Fruit fly (Drosophila melanogaster) whole organism, embryonic: ENCODE measurements around the gene CG13457.

ENCODE experiments used
- Ada2b ChIP-seq: fragments of 200-800 bp; sonication (Bioruptor generic); IDR thresholded peaks from 2 replicates; pipeline ENCODE4 v1.3.6; 2022; ENCODE audit warnings: missing biosample characterization, missing genetic modification characterization
- Aef1 ChIP-seq: fragments of 200-800 bp; sonication (Bioruptor generic); IDR thresholded peaks from 3 replicates; pipeline ENCODE4 v1.3.6; 2022; ENCODE audit warnings: missing biosample characterization, missing genetic modification characterization
- B-H1 ChIP-seq: fragments of 200-800 bp; sonication (Bioruptor generic); IDR thresholded peaks from 3 replicates; pipeline ENCODE4 v1.3.6; 2022; ENCODE audit warnings: missing biosample characterization, missing genetic modification characterization
- B-H2 ChIP-seq: fragments of 200-800 bp; sonication (Bioruptor generic); optimal IDR thresholded peaks from 2 replicates; lab custom pipeline; 2018; ENCODE audit warnings: missing biosample characterization, mild to moderate bottlenecking, missing genetic modification characterization
- BEAF-32 ChIP-seq: fragments of 200-800 bp; sonication (Bioruptor generic); optimal IDR thresholded peaks from 3 replicates; lab custom pipeline; 2017; ENCODE audit warnings: missing biosample characterization, missing genetic modification characterization, mild to moderate bottlenecking, moderate library complexity, missing genetic modification reagents
- Bdp1 ChIP-seq: fragments of 200-800 bp; sonication (Bioruptor generic); optimal IDR thresholded peaks from 3 replicates; lab custom pipeline; 2016; ENCODE audit warnings: missing biosample characterization, missing genetic modification characterization
- Blimp-1 ChIP-seq: fragments of 200-800 bp; sonication (Bioruptor generic); optimal IDR thresholded peaks from 3 replicates; lab custom pipeline; 2018; ENCODE audit warnings: missing biosample characterization, missing genetic modification characterization, mild to moderate bottlenecking, moderate library complexity, missing genetic modification reagents
- CG10565 ChIP-seq: fragments of 200-800 bp; sonication (Bioruptor generic); optimal IDR thresholded peaks from 3 replicates; lab custom pipeline; 2016; ENCODE audit warnings: missing biosample characterization, mild to moderate bottlenecking, missing genetic modification characterization
- CG14014 ChIP-seq: fragments of 200-800 bp; sonication (Bioruptor generic); IDR thresholded peaks from 2 replicates; pipeline ENCODE4 v1.3.6; 2022; ENCODE audit warnings: missing biosample characterization, missing genetic modification characterization
- CG1603 ChIP-seq: fragments of 200-800 bp; sonication (Bioruptor generic); optimal IDR thresholded peaks from 2 replicates; lab custom pipeline; 2019; ENCODE audit warnings: missing biosample characterization, mild to moderate bottlenecking, missing genetic modification characterization, moderate library complexity
- CG17912 ChIP-seq: fragments of 200-800 bp; sonication (Bioruptor generic); optimal IDR thresholded peaks from 2 replicates; lab custom pipeline; 2018; ENCODE audit warnings: missing biosample characterization, mild to moderate bottlenecking, missing genetic modification characterization
- CG2875 ChIP-seq: fragments of 200-800 bp; sonication (Bioruptor generic); optimal IDR thresholded peaks from 2 replicates; lab custom pipeline; 2017; ENCODE audit warnings: missing biosample characterization, mild to moderate bottlenecking, missing genetic modification characterization, missing genetic modification reagents
- CG32532 ChIP-seq: fragments of 200-800 bp; sonication (Bioruptor generic); IDR thresholded peaks from 2 replicates; pipeline ENCODE4 v1.3.6; 2022; ENCODE audit warnings: missing biosample characterization, missing genetic modification characterization
- CG4707 ChIP-seq: fragments of 200-800 bp; sonication (Bioruptor generic); optimal IDR thresholded peaks from 2 replicates; lab custom pipeline; 2018; ENCODE audit warnings: missing biosample characterization, mild to moderate bottlenecking, missing genetic modification characterization, moderate library complexity
- CG9932 ChIP-seq: fragments of 200-800 bp; sonication (Bioruptor generic); IDR thresholded peaks from 2 replicates; pipeline ENCODE4 v1.3.6; 2022; ENCODE audit warnings: missing biosample characterization, missing genetic modification characterization
- Dll ChIP-seq: fragments of 200-800 bp; sonication (Bioruptor generic); IDR thresholded peaks from 4 replicates; pipeline ENCODE4 v1.3.6; 2022; ENCODE audit warnings: missing biosample characterization, missing genetic modification characterization; ENCODE audit not compliant: partially characterized antibody
- Doc3 ChIP-seq: fragments of 200-800 bp; sonication (Bioruptor generic); IDR thresholded peaks from 3 replicates; pipeline ENCODE4 v1.3.6; 2022; ENCODE audit warnings: missing biosample characterization, missing genetic modification characterization; ENCODE audit not compliant: partially characterized antibody
- E2f2 ChIP-seq: fragments of 200-800 bp; sonication (Bioruptor generic); IDR thresholded peaks from 2 replicates; pipeline ENCODE4 v1.3.6; 2022; ENCODE audit warnings: missing biosample characterization, missing genetic modification characterization
- Elba2 ChIP-seq: fragments of 200-800 bp; sonication (Bioruptor generic); optimal IDR thresholded peaks from 3 replicates; lab custom pipeline; 2016; ENCODE audit warnings: missing biosample characterization, missing genetic modification characterization
- Hmr ChIP-seq: fragments of 200-800 bp; sonication (Bioruptor generic); optimal IDR thresholded peaks from 3 replicates; lab custom pipeline; 2017; ENCODE audit warnings: mild to moderate bottlenecking, missing biosample characterization, missing genetic modification reagents, missing genetic modification characterization
- Hmx ChIP-seq: fragments of 200-800 bp; sonication (Bioruptor generic); optimal IDR thresholded peaks from 2 replicates; lab custom pipeline; 2016; ENCODE audit warnings: missing biosample characterization, missing genetic modification characterization
- Neu2 ChIP-seq: fragments of 200-800 bp; sonication (Bioruptor generic); optimal IDR thresholded peaks from 3 replicates; lab custom pipeline; 2016; ENCODE audit warnings: missing biosample characterization, missing genetic modification characterization, borderline replicate concordance
- Opbp ChIP-seq: fragments of 200-800 bp; sonication (Bioruptor generic); IDR thresholded peaks from 3 replicates; pipeline ENCODE4 v1.3.6; 2022; ENCODE audit warnings: missing biosample characterization, missing genetic modification characterization; ENCODE audit not compliant: partially characterized antibody
- Sry-δ ChIP-seq: fragments of 200-800 bp; sonication (Bioruptor generic); optimal IDR thresholded peaks from 2 replicates; lab custom pipeline; 2016; ENCODE audit warnings: missing biosample characterization, missing genetic modification characterization
- Trl ChIP-seq, 3 experiments: fragments of >200 bp in 2 of 3; fragments of 200-800 bp in 1 of 3; sonication (Bioruptor generic) in 1 of 3; optimal IDR thresholded peaks; 2 replicates in 1 of 3; 3 replicates in 2 of 3; lab custom pipeline; 2016 to 2017; ENCODE audit warnings: missing biosample characterization in 1 of 3, missing genetic modification characterization in 1 of 3
- bbx ChIP-seq: fragments of 200-800 bp; sonication (Bioruptor generic); IDR thresholded peaks from 2 replicates; pipeline ENCODE4 v1.3.6; 2022; ENCODE audit warnings: missing biosample characterization, missing genetic modification characterization; ENCODE audit not compliant: partially characterized antibody
- bigmax ChIP-seq: fragments of 200-800 bp; sonication (Bioruptor generic); optimal IDR thresholded peaks from 2 replicates; lab custom pipeline; 2018; ENCODE audit warnings: missing biosample characterization, mild to moderate bottlenecking, missing genetic modification characterization
- btn ChIP-seq: fragments of 200-800 bp; sonication (Bioruptor generic); optimal IDR thresholded peaks from 2 replicates; lab custom pipeline; 2016; ENCODE audit warnings: missing biosample characterization, missing genetic modification characterization
- croc ChIP-seq: fragments of 200-800 bp; sonication (Bioruptor generic); conservative IDR thresholded peaks from 3 replicates; pipeline ENCODE4 v1.3.6; 2022; ENCODE audit warnings: missing biosample characterization, missing genetic modification characterization
- gcm ChIP-seq: fragments of 200-800 bp; sonication (Bioruptor generic); optimal IDR thresholded peaks from 2 replicates; lab custom pipeline; 2019; ENCODE audit warnings: missing biosample characterization, mild to moderate bottlenecking, missing genetic modification characterization, moderate library complexity
- gsb-n ChIP-seq: fragments of 200-800 bp; sonication (Bioruptor generic); optimal IDR thresholded peaks from 3 replicates; lab custom pipeline; 2018; ENCODE audit warnings: missing biosample characterization, mild to moderate bottlenecking, missing genetic modification characterization
- h ChIP-seq: fragments of >200 bp; optimal IDR thresholded peaks from 2 replicates; lab custom pipeline; 2017
- hbn ChIP-seq: fragments of 200-800 bp; sonication (Bioruptor generic); IDR thresholded peaks from 2 replicates; pipeline ENCODE4 v1.3.6; 2022; ENCODE audit warnings: missing biosample characterization, missing genetic modification characterization; ENCODE audit not compliant: partially characterized antibody
- mirr ChIP-seq: fragments of 200-800 bp; sonication (Bioruptor generic); optimal IDR thresholded peaks from 3 replicates; lab custom pipeline; 2018; ENCODE audit warnings: missing biosample characterization, mild to moderate bottlenecking, missing genetic modification characterization
- nau ChIP-seq: fragments of 200-800 bp; sonication (Bioruptor generic); optimal IDR thresholded peaks from 3 replicates; lab custom pipeline; 2017; ENCODE audit warnings: missing biosample characterization, mild to moderate bottlenecking, missing genetic modification characterization, missing genetic modification reagents
- onecut ChIP-seq: fragments of 200-800 bp; sonication (Bioruptor generic); IDR thresholded peaks from 2 replicates; pipeline ENCODE4 v1.3.6; 2022; ENCODE audit warnings: missing biosample characterization, missing genetic modification characterization
- run ChIP-seq: fragments of 200-800 bp; sonication (Bioruptor generic); optimal IDR thresholded peaks from 3 replicates; lab custom pipeline; 2018; ENCODE audit warnings: missing biosample characterization, mild to moderate bottlenecking, missing genetic modification characterization
- salm ChIP-seq: fragments of 200-800 bp; sonication (Bioruptor generic); optimal IDR thresholded peaks from 2 replicates; lab custom pipeline; 2018; ENCODE audit warnings: missing biosample characterization, mild to moderate bottlenecking, missing genetic modification characterization
- shn ChIP-seq: fragments of 200-800 bp; sonication (Bioruptor generic); optimal IDR thresholded peaks from 3 replicates; lab custom pipeline; 2016; ENCODE audit warnings: missing biosample characterization, missing genetic modification characterization
- slp2 ChIP-seq: fragments of 200-800 bp; sonication (Bioruptor generic); optimal IDR thresholded peaks from 2 replicates; lab custom pipeline; 2016; ENCODE audit warnings: missing biosample characterization, missing genetic modification characterization
- tna ChIP-seq: fragments of 200-800 bp; sonication (Bioruptor generic); IDR thresholded peaks from 2 replicates; pipeline ENCODE4 v1.3.6; 2022; ENCODE audit warnings: missing biosample characterization, missing genetic modification characterization; ENCODE audit not compliant: partially characterized antibody
- trem ChIP-seq: fragments of 200-800 bp; optimal IDR thresholded peaks from 3 replicates; lab custom pipeline; 2019; ENCODE audit warnings: missing biosample characterization, mild to moderate bottlenecking, missing genetic modification characterization, moderate library complexity
- tx ChIP-seq: fragments of 200-800 bp; sonication (Bioruptor generic); optimal IDR thresholded peaks from 2 replicates; lab custom pipeline; 2016; ENCODE audit warnings: missing biosample characterization, missing genetic modification characterization
- usp ChIP-seq: fragments of >200 bp; optimal IDR thresholded peaks from 2 replicates; lab custom pipeline; 2017; ENCODE audit warnings: missing biosample characterization, missing genetic modification characterization
- z ChIP-seq: fragments of 200-800 bp; sonication (Bioruptor generic); IDR thresholded peaks from 3 replicates; pipeline ENCODE4 v1.3.6; 2022; ENCODE audit warnings: missing biosample characterization, missing genetic modification characterization
- zf30C ChIP-seq: fragments of 200-800 bp; sonication (Bioruptor generic); optimal IDR thresholded peaks from 3 replicates; lab custom pipeline; 2018; ENCODE audit warnings: missing biosample characterization, mild to moderate bottlenecking, missing genetic modification characterization
- zfh1 ChIP-seq: fragments of 200-800 bp; sonication (Bioruptor generic); IDR thresholded peaks from 3 replicates; pipeline ENCODE4 v1.3.6; 2022; ENCODE audit warnings: missing biosample characterization, missing genetic modification characterization

Gene CG13457

dm6 chr3L:15136659-15137572, 5.7 kb upstream of the CG13457 start, which contains the start of gene CG12316 (continued):
- TF ChIP-seq Blimp-1 (GFP tag; lab: Kevin White, UChicago) (peak; percentile 84), zf30C (peak; percentile 36), slp2 (GFP tag; lab: Kevin White, UChicago) (peak; percentile 89), tx (GFP tag; lab: Kevin White, UChicago) (peak; percentile 84), CG17912 (GFP tag; lab: Kevin White, UChicago) (peak; percentile 88), CG1603 (tag; lab: Kevin White, UChicago) (peak; percentile 90), bbx (GFP tag; lab: Robert Waterston, UW) (peak; percentile 73; the same call in 1 of the 2 replicates), h (lab: Kevin White, UChicago) (no peak), usp (GFP tag; lab: Kevin White, UChicago) (no peak), CG32532 (GFP tag; lab: Robert Waterston, UW) (peak; percentile 73), CG4707 (GFP tag; lab: Kevin White, UChicago) (peak; percentile 88), B-H2 (GFP tag; lab: Kevin White, UChicago) (peak; percentile 90), Sry-δ (GFP tag; lab: Kevin White, UChicago) (peak; percentile 70), E2f2 (GFP tag; lab: Robert Waterston, UW) (peak; percentile 85), croc (GFP tag; lab: Robert Waterston, UW) (peak; percentile 76), CG14014 (GFP tag; lab: Robert Waterston, UW) (peak; percentile 79), Aef1 (peak; percentile 47; the same call in 1 of the 3 replicates), shn (GFP tag; lab: Kevin White, UChicago) (peak; percentile 93), Bdp1 (GFP tag; lab: Kevin White, UChicago) (peak; percentile 87), gsb-n (tag; lab: Kevin White, UChicago) (peak; percentile 92), Dll (GFP tag; lab: Robert Waterston, UW) (peak; percentile 92), z (peak; percentile 38; the same call in 1 of the 3 replicates), hbn (peak; percentile 83), bigmax (peak; percentile 52), CG10565 (GFP tag; lab: Kevin White, UChicago) (peak; percentile 78), Trl (optimal IDR thresholded peaks at IDR 0.05; lab: Kevin White, UChicago) (no peak), Trl (GFP tag; optimal IDR thresholded peaks at IDR 0.05; lab: Kevin White, UChicago) (peak; percentile 91), mirr (GFP tag; lab: Kevin White, UChicago) (peak; percentile 80), Opbp (peak; percentile 73; the same call in 2 of the 3 replicates), trem (peak; percentile 91), btn (GFP tag; lab: Kevin White, UChicago) (peak; percentile 87), CG9932 (GFP tag; lab: Robert Waterston, UW) (peak; percentile 81), Doc3 (peak; percentile 87), Hmr (peak; percentile 94), BEAF-32 (GFP tag; lab: Kevin White, UChicago) (peak; percentile 78), run (peak; percentile 79), Hmx (GFP tag; lab: Kevin White, UChicago) (peak; percentile 82), CG2875 (GFP tag; lab: Kevin White, UChicago) (peak; percentile 89), zfh1 (GFP tag; lab: Robert Waterston, UW) (peak; percentile 94), nau (GFP tag; lab: Kevin White, UChicago) (no peak), onecut (GFP tag; lab: Robert Waterston, UW) (peak; percentile 91), Neu2 (GFP tag; lab: Kevin White, UChicago) (peak; percentile 87), gcm (peak; percentile 97), salm (tag; lab: Kevin White, UChicago) (peak; percentile 90), B-H1 (peak; percentile 50; the same call in 2 of the 3 replicates), tna (GFP tag; lab: Robert Waterston, UW) (peak; percentile 44), Elba2 (GFP tag; lab: Kevin White, UChicago) (peak; percentile 5), Ada2b (peak; percentile 80)
